Worm (Caenorhabditis elegans): ENCODE results near the gene M176.9.

DNA sequence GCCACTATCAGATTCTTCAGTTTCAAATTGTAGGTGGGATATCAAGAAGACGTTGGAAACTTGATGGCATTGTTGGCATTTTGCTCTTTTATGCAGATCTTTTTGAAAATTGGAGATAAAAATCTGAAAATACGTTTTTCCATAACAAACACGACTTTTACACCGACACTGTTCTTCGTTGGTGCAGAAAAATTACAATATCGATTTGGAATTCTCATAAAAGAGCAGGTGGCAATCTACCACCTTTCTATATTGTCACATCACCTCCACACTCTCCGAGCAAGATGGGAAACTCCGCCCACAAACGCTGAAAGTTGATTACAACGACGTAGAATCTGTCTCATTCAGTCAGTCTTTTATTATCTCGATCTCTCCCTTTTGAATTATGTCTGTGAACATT, 3.9 kb downstream of the M176.9 start, which contains the start of gene arrd-2:
- TF ChIP-seq hnd-1 (tag; optimal IDR thresholded peaks at IDR 0.05) (no peak), ama-1 (optimal IDR thresholded peaks at IDR 0.05) (no peak), flt-1 (GFP tag; IDR thresholded peaks at IDR 0.05) (no peak), sea-1 (GFP tag; conservative IDR thresholded peaks at IDR 0.05) (no peak), tbx-11 (GFP tag; IDR thresholded peaks at IDR 0.05) (no peak), ceh-36 (tag; optimal IDR thresholded peaks at IDR 0.05) (no peak), ceh-13 (GFP tag; optimal IDR thresholded peaks at IDR 0.05) (no peak), B0310.2 (tag; optimal IDR thresholded peaks at IDR 0.05) (no peak), hmg-4 (GFP tag; optimal IDR thresholded peaks at IDR 0.05) (no peak), tra-4 (tag; optimal IDR thresholded peaks at IDR 0.05) (no peak), F13C5.2 (tag; optimal IDR thresholded peaks at IDR 0.05) (no peak), scrt-1 (GFP tag; IDR thresholded peaks at IDR 0.05) (no peak)
